Fruit fly (Drosophila melanogaster) whole organism, adult: Measurements from ENCODE around the gene CG14332.

Experiments
- CG1620 ChIP-seq: fragments of 200-800 bp; sonication (Bioruptor generic); optimal IDR thresholded peaks from 2 replicates; lab custom pipeline; 2016; ENCODE audit warnings: missing biosample characterization, missing genetic modification characterization
- CG33017 ChIP-seq: fragments of 200-800 bp; sonication (Bioruptor generic); optimal IDR thresholded peaks from 2 replicates; lab custom pipeline; 2018; ENCODE audit warnings: missing biosample characterization, mild to moderate bottlenecking, missing genetic modification characterization, moderate library complexity
- CG5204 ChIP-seq: fragments of 200-800 bp; sonication (Bioruptor generic); optimal IDR thresholded peaks from 2 replicates; lab custom pipeline; 2016; ENCODE audit warnings: missing biosample characterization, missing genetic modification characterization
- Clk ChIP-seq: fragments of 200-800 bp; sonication (Bioruptor generic); optimal IDR thresholded peaks from 2 replicates; lab custom pipeline; 2017; ENCODE audit warnings: missing biosample characterization, missing genetic modification characterization
- Crg-1 ChIP-seq: fragments of 200-800 bp; sonication (Bioruptor generic); optimal IDR thresholded peaks from 2 replicates; lab custom pipeline; 2016; ENCODE audit warnings: missing biosample characterization, missing genetic modification characterization
- Hr96 ChIP-seq: fragments of 200-800 bp; sonication (Bioruptor generic); optimal IDR thresholded peaks from 2 replicates; lab custom pipeline; 2016; ENCODE audit warnings: missing biosample characterization, missing genetic modification characterization
- bab1 ChIP-seq: fragments of 200-800 bp; sonication (Bioruptor generic); optimal IDR thresholded peaks from 3 replicates; lab custom pipeline; 2019; ENCODE audit warnings: missing biosample characterization, mild to moderate bottlenecking, missing genetic modification characterization, moderate library complexity
- kay ChIP-seq: fragments of 200-800 bp; sonication (Bioruptor generic); peaks from one replicate; lab custom pipeline; 2016; ENCODE audit warnings: missing biosample characterization, missing genetic modification characterization, borderline replicate concordance
- ovo ChIP-seq: fragments of 200-800 bp; sonication (Bioruptor generic); optimal IDR thresholded peaks from 2 replicates; lab custom pipeline; 2016; ENCODE audit warnings: missing biosample characterization, missing genetic modification characterization

- TF ChIP-seq ovo (GFP tag; lab: Kevin White, UChicago) = no peak
- no peak for TF ChIP-seq bab1 (GFP tag; lab: Kevin White, UChicago)
- TF ChIP-seq Clk (GFP tag; lab: Kevin White, UChicago) = no peak
- TF ChIP-seq Hr96 = no peak
- no peak for TF ChIP-seq Crg-1 (GFP tag; lab: Kevin White, UChicago)
- TF ChIP-seq CG33017 (tag; lab: Kevin White, UChicago) = no peak
- TF ChIP-seq CG5204 = no peak
- TF ChIP-seq kay (GFP tag; lab: Kevin White, UChicago) = no peak
- no peak for TF ChIP-seq CG1620 (GFP tag; lab: Kevin White, UChicago)
These were observed 26.8 kb upstream of the CG14332 start, which contains the start of gene Eh for dm6 chr3R:17448758-17449157.
